Fruit fly (Drosophila melanogaster) whole organism: Measurements from ENCODE around the gene onecut.

Experiments
- CG8478 ChIP-seq: fragments of >200 bp; optimal IDR thresholded peaks from 2 replicates; lab custom pipeline; 2018; ENCODE audit warnings: inconsistent platforms
- Dll ChIP-seq: fragments of >200 bp; optimal IDR thresholded peaks from 2 replicates; lab custom pipeline; 2017
- EcR ChIP-seq, 2 experiments: fragments of >200 bp; optimal IDR thresholded peaks; 2 replicates each; lab custom pipeline; 2017; ENCODE audit warnings: missing biosample characterization in 2 of 2, missing genetic modification characterization in 2 of 2, missing genetic modification reagents in 2 of 2
- pan ChIP-seq: fragments of >200 bp; optimal IDR thresholded peaks from 2 replicates; lab custom pipeline; 2017
- psq ChIP-seq: fragments of >200 bp; optimal IDR thresholded peaks from 2 replicates; lab custom pipeline; 2017
- usp ChIP-seq: fragments of >200 bp; optimal IDR thresholded peaks from 2 replicates; lab custom pipeline; 2017; ENCODE audit warnings: missing biosample characterization, missing genetic modification characterization, mixed read lengths

onecut gene

dm6 chr4:570404-571302 lies 36.8 kb downstream of the onecut start:
- TF ChIP-seq CG8478 (lab: Kevin White, UChicago) (no peak), pan (lab: Kevin White, UChicago) (no peak), EcR (GFP tag; optimal IDR thresholded peaks at IDR 0.05; lab: Kevin White, UChicago) (no peak), usp (GFP tag; lab: Kevin White, UChicago) (no peak), psq (lab: Kevin White, UChicago) (no peak), Dll (lab: Kevin White, UChicago) (no peak)

dm6 chr4:567285-567684 lies 40.2 kb downstream of the onecut start:
- TF ChIP-seq pan (lab: Kevin White, UChicago) (no peak), CG8478 (lab: Kevin White, UChicago) (no peak), EcR (GFP tag; optimal IDR thresholded peaks at IDR 0.05; lab: Kevin White, UChicago) (no peak), Dll (lab: Kevin White, UChicago) (no peak)

DNA sequence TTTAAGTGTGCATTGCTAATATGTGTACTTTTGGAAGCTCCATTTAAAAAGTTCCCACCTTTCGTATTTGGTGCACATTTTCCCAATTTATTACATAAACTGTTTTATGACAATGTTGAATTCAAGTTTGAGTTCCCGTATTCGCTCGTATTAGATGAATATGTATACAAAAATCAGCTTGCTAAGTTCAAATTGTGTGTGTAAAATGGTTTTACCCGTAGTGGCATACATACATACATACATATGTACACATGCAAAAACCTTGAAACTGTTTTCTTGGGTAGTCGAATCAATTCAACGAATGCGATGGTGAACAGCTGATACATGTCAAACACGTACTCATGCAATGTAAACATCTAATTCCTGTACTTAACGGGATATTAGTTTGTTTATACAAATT lies 49.0 kb downstream of the onecut start:
- TF ChIP-seq CG8478 (lab: Kevin White, UChicago) (no peak), Dll (lab: Kevin White, UChicago) (no peak), pan (lab: Kevin White, UChicago) (no peak), EcR (GFP tag; optimal IDR thresholded peaks at IDR 0.05; lab: Kevin White, UChicago) (no peak), usp (GFP tag; lab: Kevin White, UChicago) (no peak), psq (lab: Kevin White, UChicago) (no peak)

DNA sequence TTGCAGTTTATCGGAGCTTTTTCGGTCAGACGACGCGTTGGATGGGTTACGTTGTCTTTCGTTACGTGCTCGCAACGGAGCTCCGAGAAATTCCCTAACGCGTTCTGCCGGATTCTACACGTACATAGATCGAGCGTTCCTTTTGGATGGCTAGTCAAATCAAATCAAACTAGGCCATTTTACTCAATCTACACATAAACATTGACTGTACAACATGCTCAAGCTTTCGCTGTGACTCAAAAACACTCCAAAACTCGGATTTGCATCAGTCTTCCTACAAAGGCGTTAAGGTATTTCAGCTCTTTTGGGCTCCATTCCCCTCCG lies 49.6 kb downstream of the onecut start, which contains the start of gene Pur-alpha:
Pur-alpha (plus strand) TSS at position 138 of the 324 bp plus-strand sequence.
- TF ChIP-seq EcR (GFP tag; optimal IDR thresholded peaks at IDR 0.05; lab: Kevin White, UChicago) (no peak), CG8478 (lab: Kevin White, UChicago) (no peak), psq (lab: Kevin White, UChicago) (no peak)

dm6 chr4:557095-557878 lies 50.2 kb downstream of the onecut start, which contains the start of gene Tdg:
Gene Tdg (minus strand): TSS chr4:557854.
- TF ChIP-seq Dll (lab: Kevin White, UChicago) (no peak), usp (GFP tag; lab: Kevin White, UChicago) (no peak)

DNA sequence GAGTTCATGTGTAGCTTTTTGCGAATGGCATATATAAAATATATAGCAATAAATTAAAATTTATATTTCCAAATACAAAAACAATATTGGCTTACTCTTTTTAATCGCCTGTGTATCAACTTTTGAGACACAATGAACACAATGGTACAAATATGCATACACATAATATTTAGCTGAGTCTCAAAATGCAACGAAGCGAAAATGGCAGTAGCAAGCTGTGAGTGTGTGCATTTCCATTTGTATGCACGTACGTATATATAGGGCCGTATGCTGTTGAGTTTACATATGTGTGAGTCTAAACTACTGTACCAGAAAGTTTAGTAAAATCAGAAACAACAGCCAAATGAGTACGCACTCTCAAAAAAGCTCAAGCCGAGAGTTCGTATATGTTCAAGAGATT lies 52.7 kb downstream of the onecut start:
- TF ChIP-seq CG8478 (lab: Kevin White, UChicago): no peak
- no peak for TF ChIP-seq psq (lab: Kevin White, UChicago)
- TF ChIP-seq usp (GFP tag; lab: Kevin White, UChicago): no peak
- TF ChIP-seq Dll (lab: Kevin White, UChicago): no peak
- no peak for TF ChIP-seq pan (lab: Kevin White, UChicago)
- no peak for TF ChIP-seq EcR (GFP tag; optimal IDR thresholded peaks at IDR 0.05; lab: Kevin White, UChicago)
